Worm (Caenorhabditis elegans): ENCODE data around the gene R160.14.

DNA sequence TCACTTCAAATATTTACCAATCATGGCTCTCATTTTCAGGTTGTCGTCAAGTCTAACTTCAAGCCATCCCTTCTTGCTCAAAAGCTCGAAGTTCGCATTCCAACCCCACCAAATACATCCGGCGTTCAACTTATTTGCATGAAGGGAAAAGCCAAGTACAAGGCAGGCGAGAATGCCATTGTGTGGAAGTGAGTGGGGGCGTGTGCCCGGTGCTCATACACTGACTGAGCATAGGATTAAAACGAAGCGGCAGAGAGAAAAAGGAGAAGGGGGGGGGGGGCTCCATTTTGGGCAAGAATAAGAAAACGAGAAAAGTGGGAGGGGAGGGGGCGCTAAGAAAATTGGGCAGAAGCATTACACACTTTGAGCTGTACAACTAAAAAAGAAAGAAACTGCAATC, 19.8 kb upstream of the R160.14 start:
- no peak for TF ChIP-seq egl-27 (tag; optimal IDR thresholded peaks at IDR 0.05)
- no peak for TF ChIP-seq nhr-12 (tag; optimal IDR thresholded peaks at IDR 0.05)
- TF ChIP-seq ces-1 (GFP tag; optimal IDR thresholded peaks at IDR 0.05) = no peak
- TF ChIP-seq ceh-82 (tag; optimal IDR thresholded peaks at IDR 0.05) = peak in 1 of 3 experiments; percentile 2
- no peak for TF ChIP-seq elt-3 (tag; optimal IDR thresholded peaks at IDR 0.05)
- TF ChIP-seq nhr-28 (tag; optimal IDR thresholded peaks at IDR 0.05) = no peak
- TF ChIP-seq nhr-76 (tag; optimal IDR thresholded peaks at IDR 0.05) = no peak
- TF ChIP-seq nhr-77 (tag; optimal IDR thresholded peaks at IDR 0.05) = no peak
- no peak for TF ChIP-seq aly-2 (tag; optimal IDR thresholded peaks at IDR 0.05)
- TF ChIP-seq hpl-2 (GFP tag; optimal IDR thresholded peaks at IDR 0.05) = no peak
- TF ChIP-seq jun-1 (tag; optimal IDR thresholded peaks at IDR 0.05) = no peak
- no peak for TF ChIP-seq ama-1 (optimal IDR thresholded peaks at IDR 0.05)
